Fruit fly (Drosophila melanogaster) Kc167 (cell line): Measurements from ENCODE around the gene dbe.

Experiments
- Myc ChIP-seq: fragments of >200 bp; optimal IDR thresholded peaks from 2 replicates; lab custom pipeline; 2017; ENCODE audit warnings: missing external identifiers
- Sin3A ChIP-seq: fragments of >200 bp; optimal IDR thresholded peaks from 2 replicates; lab custom pipeline; 2018; ENCODE audit warnings: missing external identifiers
- h ChIP-seq: fragments of >200 bp; optimal IDR thresholded peaks from 3 replicates; lab custom pipeline; 2018; ENCODE audit warnings: missing external identifiers
- insv ChIP-seq: fragments of >200 bp; optimal IDR thresholded peaks from 3 replicates; lab custom pipeline; 2018; ENCODE audit warnings: missing external identifiers
- psq ChIP-seq: fragments of >200 bp; optimal IDR thresholded peaks from 2 replicates; lab custom pipeline; 2017; ENCODE audit warnings: missing external identifiers
- ttk ChIP-seq: sonication (Bioruptor generic); optimal IDR thresholded peaks from 2 replicates; lab custom pipeline; 2017; ENCODE audit warnings: missing external identifiers

Gene dbe

DNA sequence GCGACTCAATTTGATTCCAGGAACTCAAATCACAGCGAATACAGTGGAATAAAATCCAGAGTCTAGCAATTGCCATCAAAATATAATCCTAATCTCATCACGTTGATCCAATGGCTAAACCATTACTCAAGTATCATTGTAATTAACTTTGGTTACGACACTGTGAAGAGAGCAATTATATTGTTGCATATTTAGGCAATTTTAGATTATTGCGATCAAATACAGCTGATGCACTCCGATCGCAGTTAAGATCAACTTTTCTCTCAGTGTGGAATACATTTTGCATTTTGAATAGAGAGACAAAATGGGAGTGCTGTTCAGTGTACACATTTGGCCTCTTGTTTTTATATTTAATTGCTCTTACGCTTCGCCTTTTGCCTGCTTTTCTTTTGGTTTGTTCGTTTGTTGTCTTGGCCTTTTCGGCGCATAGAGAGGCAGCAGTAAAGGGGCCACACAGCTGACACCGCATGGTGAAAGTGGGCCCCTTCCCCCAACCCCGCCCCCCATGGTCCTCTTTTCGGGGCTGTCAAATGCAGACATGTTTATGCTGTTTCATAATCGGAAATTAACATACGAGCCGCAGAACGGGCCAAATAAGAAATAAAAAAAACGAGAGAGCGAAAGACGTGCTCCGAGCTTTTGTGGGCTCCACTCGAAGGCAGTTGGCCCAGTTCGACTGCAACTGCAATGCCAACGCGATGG, 23.3 kb downstream of the dbe start:
- TF ChIP-seq ttk (lab: Kevin White, UChicago) (no peak), h (lab: Kevin White, UChicago) (no peak), Myc (lab: Kevin White, UChicago) (no peak), insv (no peak), Sin3A (no peak), psq (lab: Kevin White, UChicago) (no peak)

DNA sequence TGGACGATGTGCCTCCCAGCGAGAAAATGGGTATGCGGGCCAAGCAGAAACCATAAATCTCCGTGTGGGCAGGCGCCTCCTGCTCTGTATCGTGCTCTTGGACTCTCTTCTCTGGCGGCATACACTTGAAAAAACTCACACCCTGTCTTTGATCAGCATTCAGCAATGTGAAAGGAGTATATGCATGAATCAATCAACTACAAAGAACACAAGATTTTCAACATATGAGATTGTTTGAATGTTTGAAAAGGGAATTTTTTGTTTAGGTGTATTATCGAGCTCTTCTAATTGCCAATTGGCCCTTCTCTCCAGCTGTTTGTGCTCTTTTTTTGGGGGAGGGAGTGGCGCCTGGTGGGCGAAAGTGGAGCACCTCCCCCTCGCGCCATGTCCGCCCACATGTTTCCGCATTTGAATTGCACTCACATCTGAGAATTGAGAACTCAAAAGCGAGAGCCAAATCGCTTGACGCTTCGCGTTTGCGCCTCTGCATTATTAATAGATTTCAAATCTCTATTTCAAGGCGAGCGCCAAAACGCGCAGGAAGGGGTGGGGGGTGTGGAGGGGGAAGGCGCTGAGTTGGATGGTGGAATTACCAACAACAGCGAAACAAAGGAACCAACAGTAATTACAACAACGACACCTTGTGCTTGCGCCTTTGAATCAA, 24.2 kb downstream of the dbe start:
- no peak for TF ChIP-seq Myc (lab: Kevin White, UChicago)
- TF ChIP-seq Sin3A: no peak
- no peak for TF ChIP-seq psq (lab: Kevin White, UChicago)
- TF ChIP-seq insv: no peak
- no peak for TF ChIP-seq ttk (lab: Kevin White, UChicago)
- TF ChIP-seq h (lab: Kevin White, UChicago): no peak

DNA sequence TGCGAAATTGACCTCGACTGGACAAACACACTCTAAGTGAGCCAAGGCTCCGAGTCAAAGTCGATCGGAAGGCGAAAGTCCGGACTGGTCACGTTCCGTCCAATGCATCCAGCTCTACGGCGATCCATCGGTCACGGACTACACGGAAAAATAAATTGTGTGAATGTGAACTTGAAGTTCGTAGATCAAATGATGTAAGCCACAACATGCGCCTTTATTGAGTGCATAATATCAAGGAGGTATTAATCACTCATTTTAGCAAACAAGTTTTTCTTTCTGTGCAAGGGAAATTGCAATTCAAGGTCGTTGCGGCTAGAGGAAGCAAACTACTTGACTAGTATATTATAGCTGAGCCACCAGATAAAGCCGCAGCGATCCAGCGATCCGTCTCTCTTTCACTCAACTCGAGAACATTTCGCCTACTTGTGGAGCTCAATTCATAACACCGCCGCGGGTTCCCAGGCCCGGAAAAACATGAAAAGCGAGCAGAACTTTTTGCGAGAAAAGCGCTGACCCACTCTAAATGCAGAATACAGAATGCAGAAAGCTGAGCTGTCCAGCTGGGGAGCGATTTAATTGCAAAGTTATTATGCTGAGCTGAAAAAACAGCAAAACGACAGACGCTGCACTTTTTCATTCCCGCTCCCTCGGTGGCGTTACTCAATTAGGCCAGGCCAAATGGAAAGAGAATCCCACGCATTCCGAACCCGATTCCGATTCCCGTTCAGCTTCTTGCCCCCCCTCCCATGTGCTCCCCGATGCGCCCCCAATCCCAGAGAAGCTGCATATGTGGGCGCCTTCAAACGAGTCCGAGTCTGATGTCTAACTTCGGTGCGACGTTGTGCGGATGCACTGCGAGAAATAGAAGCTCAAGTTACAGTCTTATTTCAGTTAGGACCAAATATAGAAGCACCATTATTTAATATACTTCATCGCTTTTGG, 25.5 kb downstream of the dbe start:
- TF ChIP-seq insv (no peak), Sin3A (no peak), h (lab: Kevin White, UChicago) (no peak), Myc (lab: Kevin White, UChicago) (no peak), psq (lab: Kevin White, UChicago) (no peak), ttk (lab: Kevin White, UChicago) (no peak)

- TF ChIP-seq ttk (lab: Kevin White, UChicago) (no peak), h (lab: Kevin White, UChicago) (no peak), insv (no peak)
Observed at dm6 chr2L:843301-843700, 26.4 kb downstream of the dbe start.

DNA sequence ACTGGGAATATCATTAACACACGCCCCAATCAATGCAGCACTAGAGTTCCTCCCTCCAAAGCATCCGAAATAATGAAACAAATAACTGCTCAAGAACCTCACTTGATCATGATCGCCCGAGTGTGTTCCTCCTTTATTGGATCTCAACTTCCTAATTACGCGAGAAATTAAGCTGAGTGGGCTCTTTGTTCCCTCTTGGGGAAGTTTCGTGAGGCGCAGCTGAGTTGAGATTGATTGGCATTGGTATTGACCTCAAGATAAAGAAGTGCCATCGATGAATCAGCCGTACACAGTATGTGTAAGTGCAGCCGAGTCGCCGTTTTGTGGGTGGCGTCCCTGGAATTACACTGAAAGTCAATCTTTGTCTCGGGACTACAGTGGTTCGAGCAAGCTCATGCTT, 26.8 kb downstream of the dbe start:
- no peak for TF ChIP-seq h (lab: Kevin White, UChicago)
- no peak for TF ChIP-seq Myc (lab: Kevin White, UChicago)
- TF ChIP-seq Sin3A: no peak
- TF ChIP-seq ttk (lab: Kevin White, UChicago): no peak
- no peak for TF ChIP-seq insv
- TF ChIP-seq psq (lab: Kevin White, UChicago): no peak

dm6 chr2L:841708-842107, 27.9 kb downstream of the dbe start:
- TF ChIP-seq ttk (lab: Kevin White, UChicago) (no peak), h (lab: Kevin White, UChicago) (no peak), psq (lab: Kevin White, UChicago) (no peak), insv (no peak), Sin3A (no peak), Myc (lab: Kevin White, UChicago) (no peak)

DNA sequence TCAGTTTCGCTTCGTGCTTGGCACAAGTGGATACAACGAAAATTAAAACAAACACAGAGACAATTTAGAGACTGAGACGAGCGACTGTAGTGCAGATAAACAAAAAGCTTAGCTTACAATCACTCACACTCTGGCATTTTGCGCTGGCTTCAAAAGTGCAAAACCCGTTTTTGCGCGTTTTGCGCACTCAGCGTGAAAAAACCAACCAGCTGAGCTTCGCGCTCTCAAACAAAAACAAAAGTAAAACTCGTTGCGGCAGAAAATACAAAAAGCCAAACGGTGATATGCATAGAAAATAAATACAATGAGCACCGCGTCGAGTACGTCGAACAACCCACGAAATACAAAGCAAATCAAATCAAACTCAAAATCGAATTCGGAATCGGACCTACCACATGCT, 28.9 kb downstream of the dbe start:
- TF ChIP-seq Myc (lab: Kevin White, UChicago) (no peak), Sin3A (no peak), insv (no peak), ttk (lab: Kevin White, UChicago) (no peak), psq (lab: Kevin White, UChicago) (no peak), h (lab: Kevin White, UChicago) (no peak)

dm6 chr2L:840022-840421, 29.6 kb downstream of the dbe start:
- no peak for TF ChIP-seq psq (lab: Kevin White, UChicago)
- TF ChIP-seq Sin3A: no peak
- no peak for TF ChIP-seq Myc (lab: Kevin White, UChicago)
- TF ChIP-seq ttk (lab: Kevin White, UChicago): no peak
- TF ChIP-seq h (lab: Kevin White, UChicago): no peak
- no peak for TF ChIP-seq insv

DNA sequence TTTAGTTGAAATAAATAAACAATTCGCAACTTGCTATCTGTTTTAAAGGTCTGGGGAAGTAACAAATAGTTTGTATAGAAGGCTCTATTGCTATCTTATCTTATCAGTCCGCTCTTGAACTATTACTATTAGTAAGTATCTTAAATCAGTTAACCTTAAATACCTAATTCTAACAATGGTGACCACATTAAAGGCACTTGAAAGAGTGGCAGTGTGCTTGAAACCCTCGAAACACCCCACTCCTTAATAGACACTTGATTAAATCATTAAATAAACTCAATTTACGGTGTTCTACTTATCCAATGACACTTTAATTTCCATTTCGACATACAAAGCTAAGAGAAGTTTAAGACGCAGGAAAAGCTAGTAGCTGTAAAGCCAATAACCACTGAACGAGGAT, 30.9 kb downstream of the dbe start:
- TF ChIP-seq ttk (lab: Kevin White, UChicago): no peak
- TF ChIP-seq insv: no peak
- no peak for TF ChIP-seq psq (lab: Kevin White, UChicago)
- no peak for TF ChIP-seq Myc (lab: Kevin White, UChicago)
- no peak for TF ChIP-seq h (lab: Kevin White, UChicago)
- no peak for TF ChIP-seq Sin3A

DNA sequence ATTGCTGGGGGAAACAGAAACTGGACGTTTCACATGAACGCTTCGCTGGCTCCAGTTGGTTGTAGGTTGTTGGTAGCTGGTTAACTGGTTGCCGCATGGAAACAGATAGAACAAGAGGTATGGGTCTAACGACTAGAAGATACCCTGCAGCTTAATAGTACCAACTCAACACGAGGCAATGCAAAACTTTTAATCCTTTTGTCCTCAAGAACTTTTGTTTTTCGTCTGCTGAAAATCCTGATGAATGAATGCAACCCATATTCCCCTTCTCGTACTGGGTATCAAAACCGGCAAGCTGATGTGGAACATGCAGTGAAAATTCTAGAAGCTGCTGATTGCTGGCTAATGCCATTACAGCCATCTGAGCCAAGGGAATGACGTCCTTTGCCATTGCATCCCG, 31.7 kb downstream of the dbe start:
- TF ChIP-seq h (lab: Kevin White, UChicago) (no peak), psq (lab: Kevin White, UChicago) (no peak), Myc (lab: Kevin White, UChicago) (no peak), insv (no peak), Sin3A (no peak), ttk (lab: Kevin White, UChicago) (no peak)

dm6 chr2L:827516-828362, 41.9 kb downstream of the dbe start:
- TF ChIP-seq Myc (lab: Kevin White, UChicago) (no peak), h (lab: Kevin White, UChicago) (no peak), Sin3A (no peak), ttk (lab: Kevin White, UChicago) (no peak), insv (no peak), psq (lab: Kevin White, UChicago) (no peak)
